Worm (Caenorhabditis elegans) whole organism, L3 larva: ENCODE results near the gene str-171.

ENCODE experiments used
- daf-12 ChIP-seq: fragments of 150-350 bp; optimal IDR thresholded peaks from 2 replicates; lab custom pipeline; 2014; ENCODE audit warnings: missing biosample characterization, missing genetic modification reagents, missing genetic modification characterization
- nhr-11 ChIP-seq: fragments of 150-350 bp; optimal IDR thresholded peaks from 2 replicates; lab custom pipeline; 2014; ENCODE audit warnings: missing biosample characterization, missing genetic modification characterization
- nhr-12 ChIP-seq: fragments of 150-350 bp; optimal IDR thresholded peaks from 2 replicates; lab custom pipeline; 2014; ENCODE audit warnings: missing biosample characterization, missing genetic modification characterization
- pha-4 ChIP-seq: fragments of 150-350 bp; optimal IDR thresholded peaks from 2 replicates; lab custom pipeline; 2014; ENCODE audit warnings: missing biosample characterization, missing genetic modification reagents, missing genetic modification characterization
- snpc-4 ChIP-seq: fragments of 150-350 bp; optimal IDR thresholded peaks from 2 replicates; lab custom pipeline; 2014; ENCODE audit warnings: missing biosample characterization, missing genetic modification characterization
- unc-62 ChIP-seq: fragments of 150-350 bp; sonication (generic microtip); optimal IDR thresholded peaks from 4 replicates; lab custom pipeline; 2014; ENCODE audit warnings: missing biosample characterization, missing genetic modification reagents, missing genetic modification characterization
- zag-1 ChIP-seq: fragments of 150-350 bp; optimal IDR thresholded peaks from 2 replicates; lab custom pipeline; 2014; ENCODE audit warnings: missing biosample characterization, missing genetic modification characterization
- ztf-11 ChIP-seq: fragments of 150-350 bp; optimal IDR thresholded peaks from 2 replicates; lab custom pipeline; 2014; ENCODE audit warnings: missing biosample characterization, missing genetic modification characterization

DNA sequence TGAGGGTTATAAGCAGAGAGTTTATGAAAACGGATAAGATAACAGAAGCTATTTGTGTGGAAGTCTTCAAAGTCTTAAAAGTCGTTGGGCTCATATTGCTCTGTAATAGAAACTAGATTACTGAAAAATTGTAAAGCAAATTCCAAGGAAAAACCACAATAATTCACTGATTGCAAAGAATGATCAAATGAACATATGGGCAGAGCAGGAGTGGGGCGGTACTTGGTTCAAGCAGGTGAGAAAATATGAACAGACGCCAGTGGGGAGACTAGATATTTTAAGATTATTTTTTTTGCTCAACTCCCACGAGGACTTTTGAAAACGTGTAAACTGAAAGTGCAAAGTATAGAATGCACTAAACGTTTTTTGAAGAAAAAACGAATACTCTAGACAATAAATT lies at the start of gene str-171:
- no peak for TF ChIP-seq pha-4
- TF ChIP-seq daf-12 (tag; lab: Kevin White, UChicago) = no peak
- TF ChIP-seq nhr-12 (tag; lab: Kevin White, UChicago) = no peak
- no peak for TF ChIP-seq nhr-11 (tag; lab: Kevin White, UChicago)
- TF ChIP-seq unc-62 (GFP tag; lab: Kevin White, UChicago) = no peak
- TF ChIP-seq ztf-11 = no peak
- TF ChIP-seq snpc-4 (tag; lab: Kevin White, UChicago) = no peak
- TF ChIP-seq zag-1 = no peak
